Fruit fly (Drosophila melanogaster) whole organism, embryonic: ENCODE measurements around the gene Or22c.

ENCODE experiments used
- BEAF-32 ChIP-seq: fragments of 200-800 bp; sonication (Bioruptor generic); optimal IDR thresholded peaks from 3 replicates; lab custom pipeline; 2017; ENCODE audit warnings: missing biosample characterization, missing genetic modification characterization, mild to moderate bottlenecking, moderate library complexity, missing genetic modification reagents
- CG10209 ChIP-seq: fragments of 200-800 bp; sonication (Bioruptor generic); optimal IDR thresholded peaks from 3 replicates; lab custom pipeline; 2017; ENCODE audit warnings: missing biosample characterization, mild to moderate bottlenecking, missing genetic modification characterization, missing genetic modification reagents
- CG10654 ChIP-seq: fragments of 200-800 bp; sonication (Bioruptor generic); optimal IDR thresholded peaks from 2 replicates; lab custom pipeline; 2016; ENCODE audit warnings: missing biosample characterization, missing genetic modification characterization
- CG11456 ChIP-seq: fragments of 200-800 bp; sonication (Bioruptor generic); IDR thresholded peaks from 3 replicates; pipeline ENCODE4 v1.3.6; 2022; ENCODE audit warnings: missing biosample characterization, missing genetic modification characterization
- CG12219 ChIP-seq: fragments of 200-800 bp; sonication (Bioruptor generic); optimal IDR thresholded peaks from 3 replicates; lab custom pipeline; 2018; ENCODE audit warnings: missing biosample characterization, mild to moderate bottlenecking, missing genetic modification characterization
- CG12769 ChIP-seq: fragments of 200-800 bp; sonication (Bioruptor generic); optimal IDR thresholded peaks from 2 replicates; lab custom pipeline; 2019; ENCODE audit warnings: missing biosample characterization, mild to moderate bottlenecking, missing genetic modification characterization, moderate library complexity
- CG13123 ChIP-seq: fragments of 200-800 bp; sonication (Bioruptor generic); optimal IDR thresholded peaks from 2 replicates; lab custom pipeline; 2016; ENCODE audit warnings: missing biosample characterization, missing genetic modification characterization
- CG14050 ChIP-seq: fragments of 200-800 bp; sonication (Bioruptor generic); IDR thresholded peaks from 3 replicates; pipeline ENCODE4 v1.3.6; 2022; ENCODE audit warnings: missing biosample characterization, missing genetic modification characterization
- CG1603 ChIP-seq: fragments of 200-800 bp; sonication (Bioruptor generic); optimal IDR thresholded peaks from 2 replicates; lab custom pipeline; 2019; ENCODE audit warnings: missing biosample characterization, mild to moderate bottlenecking, missing genetic modification characterization, moderate library complexity
- CG17186 ChIP-seq: fragments of 200-800 bp; sonication (Bioruptor generic); optimal IDR thresholded peaks from 3 replicates; lab custom pipeline; 2017; ENCODE audit warnings: missing biosample characterization, missing genetic modification reagents, missing genetic modification characterization
- CG17361 ChIP-seq: fragments of 200-800 bp; sonication (Bioruptor generic); IDR thresholded peaks from 3 replicates; pipeline ENCODE4 v1.3.6; 2022; ENCODE audit warnings: missing biosample characterization, missing genetic modification characterization
- CG18011 ChIP-seq: fragments of 200-800 bp; sonication (Bioruptor generic); optimal IDR thresholded peaks from 2 replicates; lab custom pipeline; 2017; ENCODE audit warnings: missing biosample characterization, missing genetic modification characterization, mild to moderate bottlenecking, moderate library complexity, missing genotype
- CG18619 ChIP-seq: fragments of 200-800 bp; sonication (Bioruptor generic); optimal IDR thresholded peaks from 3 replicates; lab custom pipeline; 2017; ENCODE audit warnings: missing biosample characterization, mild to moderate bottlenecking, missing genetic modification characterization
- CG31365 ChIP-seq: fragments of 200-800 bp; sonication (Bioruptor generic); optimal IDR thresholded peaks from 2 replicates; lab custom pipeline; 2018; ENCODE audit warnings: missing biosample characterization, mild to moderate bottlenecking, missing genetic modification characterization
- CG32532 ChIP-seq: fragments of 200-800 bp; sonication (Bioruptor generic); IDR thresholded peaks from 2 replicates; pipeline ENCODE4 v1.3.6; 2022; ENCODE audit warnings: missing biosample characterization, missing genetic modification characterization
- CG32767 ChIP-seq: fragments of 200-800 bp; sonication (Bioruptor generic); IDR thresholded peaks from 2 replicates; pipeline ENCODE4 v1.3.6; 2022; ENCODE audit warnings: missing biosample characterization, missing genetic modification characterization
- CG33213 ChIP-seq: fragments of 200-800 bp; sonication (Bioruptor generic); optimal IDR thresholded peaks from 3 replicates; lab custom pipeline; 2016; ENCODE audit warnings: missing biosample characterization, missing genetic modification characterization
- CG4360 ChIP-seq: fragments of 200-800 bp; sonication (Bioruptor generic); IDR thresholded peaks from 2 replicates; pipeline ENCODE4 v1.3.6; 2022; ENCODE audit warnings: missing biosample characterization, missing genetic modification characterization
- CG4617 ChIP-seq: fragments of 200-800 bp; sonication (Bioruptor generic); optimal IDR thresholded peaks from 3 replicates; lab custom pipeline; 2016; ENCODE audit warnings: missing biosample characterization, missing genetic modification characterization, borderline replicate concordance
- CG6791 ChIP-seq: fragments of 200-800 bp; sonication (Bioruptor generic); IDR thresholded peaks from 3 replicates; pipeline ENCODE4 v1.3.6; 2022; ENCODE audit warnings: missing biosample characterization, missing genetic modification characterization; ENCODE audit not compliant: partially characterized antibody
- CG8281 ChIP-seq: fragments of 200-800 bp; sonication (Bioruptor generic); optimal IDR thresholded peaks from 2 replicates; lab custom pipeline; 2018; ENCODE audit warnings: missing biosample characterization, mild to moderate bottlenecking, missing genetic modification characterization, moderate library complexity
- D19B ChIP-seq: fragments of 200-800 bp; sonication (Bioruptor generic); optimal IDR thresholded peaks from 2 replicates; lab custom pipeline; 2017; ENCODE audit warnings: missing biosample characterization, mild to moderate bottlenecking, missing genetic modification characterization
- Deaf1 ChIP-seq: fragments of 200-800 bp; optimal IDR thresholded peaks from 3 replicates; lab custom pipeline; 2019; ENCODE audit warnings: missing biosample characterization, mild to moderate bottlenecking, missing genetic modification characterization, moderate library complexity
- Dek ChIP-seq: fragments of 200-800 bp; sonication (Bioruptor generic); optimal IDR thresholded peaks from 3 replicates; lab custom pipeline; 2019; ENCODE audit warnings: missing biosample characterization, mild to moderate bottlenecking, missing genetic modification characterization, moderate library complexity
- Dip2 ChIP-seq: fragments of 200-800 bp; sonication (Bioruptor generic); IDR thresholded peaks from 2 replicates; pipeline ENCODE4 v1.3.6; 2022; ENCODE audit warnings: missing biosample characterization, missing genetic modification characterization
- Ets97D ChIP-seq: fragments of 200-800 bp; sonication (Bioruptor generic); optimal IDR thresholded peaks from 3 replicates; lab custom pipeline; 2016; ENCODE audit warnings: missing biosample characterization, missing genetic modification characterization
- HLH4C ChIP-seq: fragments of 200-800 bp; sonication (Bioruptor generic); IDR thresholded peaks from 3 replicates; pipeline ENCODE4 v1.3.6; 2022; ENCODE audit warnings: missing biosample characterization, missing genetic modification characterization; ENCODE audit not compliant: partially characterized antibody
- Hr3 ChIP-seq: fragments of 200-800 bp; sonication (Bioruptor generic); optimal IDR thresholded peaks from 3 replicates; lab custom pipeline; 2016; ENCODE audit warnings: missing biosample characterization, missing genetic modification characterization
- Hr78 ChIP-seq, 2 experiments: fragments of 200-800 bp in 1 of 2; fragments of >200 bp in 1 of 2; sonication (Bioruptor generic) in 1 of 2; optimal IDR thresholded peaks; 2 replicates each; lab custom pipeline; 2017 to 2019; ENCODE audit warnings: missing biosample characterization in 2 of 2, missing genetic modification characterization in 2 of 2, mild to moderate bottlenecking in 1 of 2, moderate library complexity in 1 of 2
- Jarid2 ChIP-seq: fragments of 200-800 bp; sonication (Bioruptor generic); optimal IDR thresholded peaks from 3 replicates; lab custom pipeline; 2017; ENCODE audit warnings: mild to moderate bottlenecking, missing biosample characterization, missing genetic modification reagents, missing genetic modification characterization
- Lpt ChIP-seq: fragments of >200 bp; optimal IDR thresholded peaks from 2 replicates; lab custom pipeline; 2018; ENCODE audit warnings: missing biosample characterization, missing genetic modification characterization
- Mrtf ChIP-seq: fragments of 200-800 bp; sonication (Bioruptor generic); IDR thresholded peaks from 3 replicates; pipeline ENCODE4 v1.3.6; 2022; ENCODE audit warnings: missing biosample characterization, missing genetic modification characterization
- NC2α ChIP-seq: fragments of 200-800 bp; sonication (Bioruptor generic); optimal IDR thresholded peaks from 2 replicates; lab custom pipeline; 2016; ENCODE audit warnings: missing biosample characterization, missing genetic modification characterization
- Nf-YB ChIP-seq: fragments of 200-800 bp; sonication (Bioruptor generic); optimal IDR thresholded peaks from 3 replicates; lab custom pipeline; 2019; ENCODE audit warnings: missing biosample characterization, mild to moderate bottlenecking, missing genetic modification characterization, moderate library complexity
- Tbp ChIP-seq: fragments of >200 bp; optimal IDR thresholded peaks from 2 replicates; lab custom pipeline; 2018; ENCODE audit warnings: missing biosample characterization, missing genetic modification characterization
- Usf ChIP-seq: fragments of 200-800 bp; sonication (Bioruptor generic); optimal IDR thresholded peaks from 2 replicates; lab custom pipeline; 2017; ENCODE audit warnings: missing genotype, missing biosample characterization, missing genetic modification characterization
- cato ChIP-seq: fragments of 200-800 bp; sonication (Bioruptor generic); optimal IDR thresholded peaks from 2 replicates; lab custom pipeline; 2016; ENCODE audit warnings: missing biosample characterization, missing genetic modification characterization, borderline replicate concordance
- chinmo ChIP-seq: fragments of 200-800 bp; sonication (Bioruptor generic); IDR thresholded peaks from 4 replicates; pipeline ENCODE4 v1.3.6; 2022; ENCODE audit warnings: missing biosample characterization, missing genetic modification characterization; ENCODE audit not compliant: partially characterized antibody
- chn ChIP-seq: fragments of 200-800 bp; sonication (Bioruptor generic); optimal IDR thresholded peaks from 2 replicates; lab custom pipeline; 2016; ENCODE audit warnings: missing biosample characterization, missing genetic modification characterization
- crol ChIP-seq: fragments of 200-800 bp; sonication (Bioruptor generic); IDR thresholded peaks from 2 replicates; pipeline ENCODE4 v1.3.6; 2022; ENCODE audit warnings: missing biosample characterization, missing genetic modification characterization
- grau ChIP-seq: fragments of 200-800 bp; optimal IDR thresholded peaks from 3 replicates; lab custom pipeline; 2019; ENCODE audit warnings: missing biosample characterization, mild to moderate bottlenecking, missing genetic modification characterization, moderate library complexity
- her ChIP-seq: fragments of 200-800 bp; sonication (Bioruptor generic); optimal IDR thresholded peaks from 2 replicates; lab custom pipeline; 2016; ENCODE audit warnings: missing biosample characterization, missing genetic modification characterization
- jing ChIP-seq: fragments of 200-800 bp; sonication (Bioruptor generic); optimal IDR thresholded peaks from 2 replicates; lab custom pipeline; 2018; ENCODE audit warnings: missing biosample characterization, mild to moderate bottlenecking, missing genetic modification characterization
- otp ChIP-seq: fragments of 200-800 bp; sonication (Bioruptor generic); IDR thresholded peaks from 3 replicates; pipeline ENCODE4, ENCODE4 v1.3.6; 2022; ENCODE audit warnings: missing biosample characterization, missing genetic modification characterization
- pan ChIP-seq, 4 experiments: fragments of >200 bp in 3 of 4; fragments of 200-800 bp in 1 of 4; sonication (Bioruptor generic) in 1 of 4; optimal IDR thresholded peaks in 3 of 4; IDR thresholded peaks in 1 of 4; 2 replicates each; pipeline versions ENCODE4 v1.3.6 to Lab custom; 2017 to 2022; ENCODE audit warnings: missing biosample characterization in 2 of 4, missing genetic modification characterization in 2 of 4, mixed read lengths in 1 of 4
- scrt ChIP-seq: fragments of 200-800 bp; sonication (Bioruptor generic); optimal IDR thresholded peaks from 2 replicates; lab custom pipeline; 2018; ENCODE audit warnings: missing biosample characterization, mild to moderate bottlenecking, missing genetic modification characterization, moderate library complexity
- sisA ChIP-seq: fragments of 200-800 bp; sonication (Bioruptor generic); IDR thresholded peaks from 2 replicates; pipeline ENCODE4 v1.3.6; 2022; ENCODE audit warnings: missing biosample characterization, missing genetic modification characterization
- stwl ChIP-seq: fragments of 200-800 bp; sonication (Bioruptor generic); optimal IDR thresholded peaks from 3 replicates; lab custom pipeline; 2018; ENCODE audit warnings: missing biosample characterization, mild to moderate bottlenecking, missing genetic modification characterization, moderate library complexity
- trh ChIP-seq: fragments of 200-800 bp; sonication (Bioruptor generic); optimal IDR thresholded peaks from 2 replicates; lab custom pipeline; 2016; ENCODE audit warnings: missing biosample characterization, missing genetic modification characterization

The Or22c gene

DNA sequence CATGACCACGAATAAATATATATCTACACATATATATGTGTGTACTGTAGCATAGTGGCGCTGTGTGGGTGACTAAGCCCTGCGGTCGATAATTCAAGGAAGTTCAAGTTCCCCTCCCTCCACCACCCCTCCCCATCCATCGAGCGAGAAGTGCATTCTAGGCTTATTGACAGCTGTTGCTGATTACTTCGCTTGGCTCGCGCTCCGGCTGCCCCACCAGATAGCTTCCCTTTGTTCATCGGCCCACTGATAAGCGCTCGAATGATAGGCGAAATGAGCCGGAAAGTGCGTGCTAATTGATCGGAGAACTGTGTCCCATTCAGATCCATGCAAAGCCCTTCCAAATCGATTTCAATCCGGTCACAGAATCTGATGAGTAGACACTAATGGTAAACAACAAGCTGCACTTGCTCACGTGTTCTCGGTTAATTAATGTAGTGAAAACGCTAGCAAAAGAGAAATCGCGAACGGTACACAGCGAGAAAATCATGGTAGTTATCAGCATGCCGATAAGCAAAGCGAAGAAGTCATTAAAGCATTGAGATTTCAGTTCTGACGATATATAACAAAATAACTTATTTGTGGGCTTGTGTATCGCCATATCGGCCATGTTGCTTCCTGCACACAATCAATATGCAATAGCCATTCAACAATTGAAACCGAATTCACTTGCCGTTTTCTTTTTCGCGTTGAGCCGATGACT lies 16.0 kb upstream of the Or22c start (continued):
- TF ChIP-seq pan (optimal IDR thresholded peaks at IDR 0.05; lab: Kevin White, UChicago) = no peak
- TF ChIP-seq pan (GFP tag; optimal IDR thresholded peaks at IDR 0.05 in 1 of 2, IDR thresholded peaks at IDR 0.05 in 1 of 2) = no peak
- TF ChIP-seq CG31365 (tag; lab: Kevin White, UChicago) = no peak
- no peak for TF ChIP-seq Jarid2 (GFP tag; lab: Kevin White, UChicago)
- TF ChIP-seq cato (GFP tag; lab: Kevin White, UChicago) = no peak
- no peak for TF ChIP-seq Deaf1 (tag; lab: Kevin White, UChicago)
- TF ChIP-seq CG10654 (GFP tag; lab: Kevin White, UChicago) = no peak
- no peak for TF ChIP-seq Nf-YB (GFP tag; lab: Kevin White, UChicago)
- peak in 1 of 2 experiments; percentile 76 for TF ChIP-seq Hr78 (GFP tag; optimal IDR thresholded peaks at IDR 0.05; lab: Kevin White, UChicago)
- TF ChIP-seq her = no peak
- no peak for TF ChIP-seq Tbp (GFP tag; lab: Kevin White, UChicago)
- TF ChIP-seq CG32532 (GFP tag; lab: Robert Waterston, UW) = no peak
- no peak for TF ChIP-seq CG18619 (GFP tag; lab: Kevin White, UChicago)
- TF ChIP-seq CG13123 (GFP tag; lab: Kevin White, UChicago) = no peak
- TF ChIP-seq stwl (tag; lab: Kevin White, UChicago) = no peak
- TF ChIP-seq CG6791 (GFP tag; lab: Robert Waterston, UW) = no peak
- no peak for TF ChIP-seq grau (tag; lab: Kevin White, UChicago)
- TF ChIP-seq BEAF-32 (GFP tag; lab: Kevin White, UChicago) = no peak
- no peak for TF ChIP-seq Hr3 (GFP tag; lab: Kevin White, UChicago)
- TF ChIP-seq CG33213 = no peak
- TF ChIP-seq otp (GFP tag; lab: Robert Waterston, UW) = 0 out of 3 replicates have a peak, but pooled peaks have one; percentile 22
- peak; percentile 90; the same call in 2 of the 4 replicates for TF ChIP-seq chinmo (GFP tag; lab: Robert Waterston, UW)
- TF ChIP-seq Lpt (GFP tag; lab: Kevin White, UChicago) = no peak
- no peak for TF ChIP-seq CG12769
- TF ChIP-seq crol (GFP tag; lab: Robert Waterston, UW) = peak; percentile 92
- no peak; the same call in 2 of the 3 replicates for TF ChIP-seq HLH4C (GFP tag; lab: Robert Waterston, UW)
- no peak for TF ChIP-seq CG11456
- no peak for TF ChIP-seq CG12219 (GFP tag; lab: Kevin White, UChicago)
- no peak for TF ChIP-seq sisA (GFP tag; lab: Robert Waterston, UW)
- no peak for TF ChIP-seq CG1603 (tag; lab: Kevin White, UChicago)
- no peak for TF ChIP-seq Dek (tag; lab: Kevin White, UChicago)
- no peak for TF ChIP-seq Dip2 (GFP tag; lab: Robert Waterston, UW)
- TF ChIP-seq CG17361 (GFP tag; lab: Robert Waterston, UW) = 0 out of 3 replicates have a peak, but pooled peaks have one; percentile 19
- no peak for TF ChIP-seq CG18011 (GFP tag; lab: Kevin White, UChicago)
- TF ChIP-seq Mrtf (GFP tag; lab: Robert Waterston, UW) = no peak
- no peak for TF ChIP-seq CG32767 (GFP tag; lab: Robert Waterston, UW)
- TF ChIP-seq CG10209 (GFP tag; lab: Kevin White, UChicago) = no peak
- TF ChIP-seq Ets97D (GFP tag; lab: Kevin White, UChicago) = no peak
- no peak for TF ChIP-seq Usf (GFP tag; lab: Kevin White, UChicago)
- no peak for TF ChIP-seq scrt (GFP tag; lab: Kevin White, UChicago)
- TF ChIP-seq CG4360 (GFP tag; lab: Robert Waterston, UW) = no peak
- no peak for TF ChIP-seq NC2α (GFP tag; lab: Kevin White, UChicago)
- TF ChIP-seq CG17186 (GFP tag; lab: Kevin White, UChicago) = no peak
- no peak for TF ChIP-seq CG14050 (GFP tag; lab: Robert Waterston, UW)
- TF ChIP-seq CG8281 (tag; lab: Kevin White, UChicago) = no peak
- TF ChIP-seq trh = no peak
- TF ChIP-seq D19B (GFP tag; lab: Kevin White, UChicago) = no peak
- no peak for TF ChIP-seq jing
- TF ChIP-seq CG4617 (GFP tag; lab: Kevin White, UChicago) = no peak
- no peak for TF ChIP-seq chn (GFP tag; lab: Kevin White, UChicago)
